Fruit fly (Drosophila melanogaster): ENCODE results near the gene CG9312.

- TF ChIP-seq CTCF (optimal IDR thresholded peaks at IDR 0.05), result no peak
- no peak for TF ChIP-seq CG8478 (optimal IDR thresholded peaks at IDR 0.05)
Observed at dm6 chr3R:13779241-13779683, 13.7 kb downstream of the CG9312 start, which contains the start of the genes CG42375 and CG9288.

All from S2 (cell line).